Fruit fly (Drosophila melanogaster) whole organism, adult: ENCODE results near the gene CG31627.

Source experiments
- CG12768 ChIP-seq: fragments of 200-800 bp; sonication (Bioruptor generic); optimal IDR thresholded peaks from 2 replicates; lab custom pipeline; 2017; ENCODE audit warnings: missing biosample characterization, missing genetic modification characterization, mild to moderate bottlenecking, moderate library complexity, missing genetic modification reagents
- Crg-1 ChIP-seq: fragments of 200-800 bp; sonication (Bioruptor generic); optimal IDR thresholded peaks from 2 replicates; lab custom pipeline; 2016; ENCODE audit warnings: missing biosample characterization, missing genetic modification characterization
- Hr96 ChIP-seq: fragments of 200-800 bp; sonication (Bioruptor generic); optimal IDR thresholded peaks from 2 replicates; lab custom pipeline; 2016; ENCODE audit warnings: missing biosample characterization, missing genetic modification characterization
- cnc ChIP-seq, 2 experiments: fragments of >200 bp; optimal IDR thresholded peaks; 2 replicates each; lab custom pipeline; 2017
- pad ChIP-seq: fragments of 200-800 bp; sonication (Bioruptor generic); optimal IDR thresholded peaks from 3 replicates; lab custom pipeline; 2017; ENCODE audit warnings: missing biosample characterization, missing genetic modification characterization, mild to moderate bottlenecking, moderate library complexity, missing genetic modification reagents

DNA sequence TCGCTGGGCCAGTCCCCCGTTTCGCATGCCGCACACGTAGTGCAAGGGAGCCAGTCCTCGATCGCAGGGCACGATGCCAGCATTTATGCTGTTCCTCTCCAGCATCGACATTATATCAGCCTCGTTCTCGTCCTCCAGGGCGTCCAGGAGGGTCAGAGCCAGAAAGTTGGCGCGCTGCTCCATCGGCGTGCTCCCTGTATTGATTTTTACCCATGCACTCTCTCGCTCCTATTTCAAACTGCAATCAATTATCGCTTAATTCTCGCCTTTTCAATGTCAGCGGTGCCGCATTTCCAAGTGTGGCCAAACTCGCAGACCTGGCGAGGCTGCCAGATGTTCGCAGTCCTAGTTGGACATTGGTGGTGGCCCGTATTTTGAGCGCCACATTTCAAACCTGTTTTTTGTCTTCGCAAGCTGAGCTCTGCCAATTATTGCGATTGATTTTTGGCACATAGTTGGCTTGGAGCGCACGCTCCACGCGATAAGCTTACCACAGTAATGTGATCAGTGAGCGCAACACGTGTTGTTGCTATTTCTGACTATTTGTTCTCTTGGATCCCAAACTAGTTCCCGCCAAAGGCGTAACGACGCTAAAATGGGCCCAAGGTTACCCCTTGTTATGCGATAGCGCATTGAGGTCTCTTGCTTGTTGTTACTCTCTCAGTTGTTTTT lies 45.4 kb downstream of the CG31627 start, which contains the start of gene CG8679:
- TF ChIP-seq Hr96 (GFP tag; lab: Kevin White, UChicago) = no peak
- TF ChIP-seq pad = no peak
- no peak for TF ChIP-seq Crg-1 (GFP tag; lab: Kevin White, UChicago)
- no peak for TF ChIP-seq cnc (optimal IDR thresholded peaks at IDR 0.05; lab: Kevin White, UChicago)
- TF ChIP-seq CG12768 = peak; percentile 6
